Worm (Caenorhabditis elegans): ENCODE data around the gene irld-52.

The irld-52 gene

ce11 chrV:15779128-15779729 lies at the start of gene irld-52, which contains the start of gene nhr-285:
Gene irld-52, plus strand, starts transcription at chrV:15779679.
Gene nhr-285, minus strand, starts transcription at chrV:15779228.
- TF ChIP-seq aly-2 (tag; optimal IDR thresholded peaks at IDR 0.05) (no peak), skn-1 (tag; optimal IDR thresholded peaks at IDR 0.05) (no peak), ZK546.5 (tag; optimal IDR thresholded peaks at IDR 0.05) (no peak), ztf-1 (GFP tag; conservative IDR thresholded peaks at IDR 0.05) (no peak), nhr-129 (tag; optimal IDR thresholded peaks at IDR 0.05) (no peak), elt-3 (tag; optimal IDR thresholded peaks at IDR 0.05) (no peak), gmeb-1 (tag; optimal IDR thresholded peaks at IDR 0.05) (no peak), nhr-6 (tag; optimal IDR thresholded peaks at IDR 0.05) (no peak), nhr-23 (tag; optimal IDR thresholded peaks at IDR 0.05) (no peak), lsy-2 (tag; optimal IDR thresholded peaks at IDR 0.05) (no peak), nhr-237 (tag; optimal IDR thresholded peaks at IDR 0.05) (no peak), snpc-4 (tag; optimal IDR thresholded peaks at IDR 0.05) (no peak), ceh-82 (tag; optimal IDR thresholded peaks at IDR 0.05) (no peak), unc-39 (tag; optimal IDR thresholded peaks at IDR 0.05) (no peak), mdl-1 (tag; optimal IDR thresholded peaks at IDR 0.05) (no peak), nhr-11 (tag; optimal IDR thresholded peaks at IDR 0.05) (no peak), mbf-1 (tag; optimal IDR thresholded peaks at IDR 0.05) (no peak)

ce11 chrV:15730459-15730858 lies 49.0 kb upstream of the irld-52 start, which contains the start of gene Y6E2A.10:
Gene Y6E2A.10, minus strand, starts transcription at chrV:15730559.
- TF ChIP-seq nhr-25 (tag; optimal IDR thresholded peaks at IDR 0.05), result no peak
- TF ChIP-seq nhr-129 (tag; optimal IDR thresholded peaks at IDR 0.05), result no peak
- TF ChIP-seq fos-1 (tag; optimal IDR thresholded peaks at IDR 0.05), result no peak
- no peak for TF ChIP-seq lin-39 (tag; optimal IDR thresholded peaks at IDR 0.05)
- no peak for TF ChIP-seq F13H6.1 (tag; optimal IDR thresholded peaks at IDR 0.05)
- no peak for TF ChIP-seq nhr-23 (tag; optimal IDR thresholded peaks at IDR 0.05)
- TF ChIP-seq peb-1 (tag; optimal IDR thresholded peaks at IDR 0.05), result no peak
- no peak for TF ChIP-seq unc-39 (tag; optimal IDR thresholded peaks at IDR 0.05)

- no peak for TF ChIP-seq skn-1 (tag; optimal IDR thresholded peaks at IDR 0.05)
- TF ChIP-seq nhr-6 (tag; optimal IDR thresholded peaks at IDR 0.05), result no peak
- no peak for TF ChIP-seq nhr-129 (tag; optimal IDR thresholded peaks at IDR 0.05)
- no peak for TF ChIP-seq sem-4 (tag; optimal IDR thresholded peaks at IDR 0.05)
- no peak for TF ChIP-seq peb-1 (tag; optimal IDR thresholded peaks at IDR 0.05)
- no peak for TF ChIP-seq dmd-4 (tag; optimal IDR thresholded peaks at IDR 0.05)
- TF ChIP-seq mbf-1 (tag; optimal IDR thresholded peaks at IDR 0.05), result no peak
- no peak for TF ChIP-seq lin-11 (tag; optimal IDR thresholded peaks at IDR 0.05)
- no peak for TF ChIP-seq elt-1 (tag; optimal IDR thresholded peaks at IDR 0.05)
- TF ChIP-seq gmeb-1 (tag; optimal IDR thresholded peaks at IDR 0.05), result no peak
- no peak for TF ChIP-seq ZK546.5 (tag; optimal IDR thresholded peaks at IDR 0.05)
- no peak for TF ChIP-seq nhr-12 (tag; optimal IDR thresholded peaks at IDR 0.05)
- no peak for TF ChIP-seq zag-1 (tag; optimal IDR thresholded peaks at IDR 0.05)
- no peak for TF ChIP-seq lin-13 (GFP tag; optimal IDR thresholded peaks at IDR 0.05)
- TF ChIP-seq ceh-82 (tag; optimal IDR thresholded peaks at IDR 0.05), result no peak
- no peak for TF ChIP-seq sma-9 (GFP tag; optimal IDR thresholded peaks at IDR 0.05)
- TF ChIP-seq sma-9 (tag; optimal IDR thresholded peaks at IDR 0.05), result no peak
- no peak for TF ChIP-seq nhr-23 (tag; optimal IDR thresholded peaks at IDR 0.05)
- no peak for TF ChIP-seq lin-39 (tag; optimal IDR thresholded peaks at IDR 0.05)
- no peak for TF ChIP-seq ceh-16 (tag; optimal IDR thresholded peaks at IDR 0.05)
- no peak for TF ChIP-seq C34F6.9 (tag; optimal IDR thresholded peaks at IDR 0.05)
Observed at ce11 chrV:15732209-15732608, 47.3 kb upstream of the irld-52 start, which contains the start of gene str-38. Gene str-38, minus strand, starts transcription at chrV:15732309.

- TF ChIP-seq zag-1 (tag; optimal IDR thresholded peaks at IDR 0.05), result no peak
- TF ChIP-seq unc-39 (tag; optimal IDR thresholded peaks at IDR 0.05), result no peak
- no peak for TF ChIP-seq egl-27 (tag; optimal IDR thresholded peaks at IDR 0.05)
- no peak for TF ChIP-seq crh-2 (tag; optimal IDR thresholded peaks at IDR 0.05)
- no peak for TF ChIP-seq snpc-4 (tag; optimal IDR thresholded peaks at IDR 0.05)
- no peak for TF ChIP-seq ama-1 (optimal IDR thresholded peaks at IDR 0.05)
Observed at ce11 chrV:15733020-15733419, 46.5 kb upstream of the irld-52 start.

DNA sequence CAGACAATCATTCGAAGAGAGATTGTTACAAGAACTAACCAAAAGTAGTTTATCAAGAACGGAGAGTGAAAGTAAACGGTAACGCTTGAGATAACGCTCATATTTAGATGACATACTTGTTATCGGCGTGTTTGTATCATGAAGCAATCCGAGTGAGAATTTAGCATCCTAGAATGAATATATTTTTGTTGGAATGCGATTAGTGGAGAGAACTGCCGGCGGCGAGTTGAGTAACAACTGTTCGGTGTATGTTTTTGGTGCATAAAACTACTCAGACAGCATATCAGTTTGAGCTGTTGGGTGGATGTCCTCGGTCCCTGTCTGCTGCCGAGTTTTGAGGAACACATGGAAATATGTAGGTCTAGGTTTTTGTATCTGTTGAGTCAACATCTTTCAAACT lies 45.9 kb upstream of the irld-52 start, which contains the start of gene T23D5.3:
Gene T23D5.3 (minus strand): TSS at position 101 of the 400 bp plus-strand sequence.
- TF ChIP-seq dmd-4 (tag; optimal IDR thresholded peaks at IDR 0.05) (no peak), nhr-6 (tag; optimal IDR thresholded peaks at IDR 0.05) (no peak)
